Fruit fly (Drosophila melanogaster): ENCODE measurements around the gene twy.

Gene twy

dm6 chr3L:11772608-11773017 lies 20.5 kb downstream of the twy start (continued):
- TF ChIP-seq Lpt (GFP tag; optimal IDR thresholded peaks at IDR 0.05): no peak
- TF ChIP-seq Dp (GFP tag; optimal IDR thresholded peaks at IDR 0.05): no peak
- TF ChIP-seq CG10366 (GFP tag; IDR thresholded peaks at IDR 0.05): no peak
- peak; percentile 51 for TF ChIP-seq CG18599 (GFP tag; optimal IDR thresholded peaks at IDR 0.05)
- no peak for TF ChIP-seq CG9797 (GFP tag; optimal IDR thresholded peaks at IDR 0.05)
- TF ChIP-seq CG11504 (tag; optimal IDR thresholded peaks at IDR 0.05): no peak
- no peak for TF ChIP-seq CG6654 (GFP tag; optimal IDR thresholded peaks at IDR 0.05)
- TF ChIP-seq ems (GFP tag; optimal IDR thresholded peaks at IDR 0.05): no peak
- TF ChIP-seq fd3F (GFP tag; optimal IDR thresholded peaks at IDR 0.05): no peak
- no peak for TF ChIP-seq E2f2 (GFP tag; IDR thresholded peaks at IDR 0.05)
- TF ChIP-seq Aef1 (GFP tag; IDR thresholded peaks at IDR 0.05): no peak
- no peak for TF ChIP-seq CG11398 (GFP tag; optimal IDR thresholded peaks at IDR 0.05)
- no peak for TF ChIP-seq Hr3 (GFP tag; optimal IDR thresholded peaks at IDR 0.05)
- TF ChIP-seq CG7839 (tag; optimal IDR thresholded peaks at IDR 0.05): no peak
- no peak for TF ChIP-seq Myb (GFP tag; optimal IDR thresholded peaks at IDR 0.05)
- no peak for TF ChIP-seq ro (GFP tag; IDR thresholded peaks at IDR 0.05)
- no peak for TF ChIP-seq zen2 (GFP tag; IDR thresholded peaks at IDR 0.05; ENCODE audit: partially characterized antibody)
- no peak for TF ChIP-seq HLHmδ (GFP tag; optimal IDR thresholded peaks at IDR 0.05)
- TF ChIP-seq jumu (GFP tag; optimal IDR thresholded peaks at IDR 0.05): no peak
- no peak for TF ChIP-seq Dad (GFP tag; optimal IDR thresholded peaks at IDR 0.05)
- TF ChIP-seq NC2β (GFP tag; optimal IDR thresholded peaks at IDR 0.05): no peak
- TF ChIP-seq caup (GFP tag; optimal IDR thresholded peaks at IDR 0.05; ENCODE audit: severe bottlenecking): peak; percentile 57
- TF ChIP-seq Sry-δ (GFP tag; optimal IDR thresholded peaks at IDR 0.05): no peak
- no peak for TF ChIP-seq CG7556 (GFP tag; optimal IDR thresholded peaks at IDR 0.05)
- TF ChIP-seq CG14667 (GFP tag; IDR thresholded peaks at IDR 0.05): no peak
- TF ChIP-seq CG13775 (GFP tag; optimal IDR thresholded peaks at IDR 0.05): no peak
- peak in 1 of 2 experiments; percentile 60 for TF ChIP-seq Pdp1 (GFP tag; optimal IDR thresholded peaks at IDR 0.05)
- TF ChIP-seq odd (GFP tag; optimal IDR thresholded peaks at IDR 0.05): no peak
- no peak for TF ChIP-seq ewg (GFP tag; optimal IDR thresholded peaks at IDR 0.05)
- no peak for TF ChIP-seq CG9437 (GFP tag; optimal IDR thresholded peaks at IDR 0.05)
- no peak for TF ChIP-seq CG7372 (GFP tag; IDR thresholded peaks at IDR 0.05)
- TF ChIP-seq NC2α (GFP tag; optimal IDR thresholded peaks at IDR 0.05): no peak
- TF ChIP-seq gfzf (GFP tag; optimal IDR thresholded peaks at IDR 0.05): no peak
- no peak for TF ChIP-seq h (optimal IDR thresholded peaks at IDR 0.05)
- no peak for TF ChIP-seq CTCF (GFP tag; optimal IDR thresholded peaks at IDR 0.05)
- no peak for TF ChIP-seq NfI (GFP tag; optimal IDR thresholded peaks at IDR 0.05)
- no peak for TF ChIP-seq CG32532 (GFP tag; IDR thresholded peaks at IDR 0.05)
- TF ChIP-seq fd102C (GFP tag; optimal IDR thresholded peaks at IDR 0.05): no peak
- peak; percentile 19 for TF ChIP-seq gro (GFP tag; optimal IDR thresholded peaks at IDR 0.05)
- no peak for TF ChIP-seq CG32767 (GFP tag; IDR thresholded peaks at IDR 0.05)
- no peak for TF ChIP-seq CG17612 (GFP tag; IDR thresholded peaks at IDR 0.05)
- peak; percentile 94 for TF ChIP-seq Bdp1 (GFP tag; optimal IDR thresholded peaks at IDR 0.05)
- TF ChIP-seq Doc3 (GFP tag; IDR thresholded peaks at IDR 0.05; ENCODE audit: partially characterized antibody): no peak
- no peak for TF ChIP-seq pum (GFP tag; optimal IDR thresholded peaks at IDR 0.05)
- TF ChIP-seq CG18011 (GFP tag; optimal IDR thresholded peaks at IDR 0.05): no peak
- TF ChIP-seq CG6813 (GFP tag; optimal IDR thresholded peaks at IDR 0.05): peak; percentile 46
- no peak for TF ChIP-seq CG16813 (GFP tag; IDR thresholded peaks at IDR 0.05; ENCODE audit: partially characterized antibody)
- no peak for TF ChIP-seq Sry-β (GFP tag; optimal IDR thresholded peaks at IDR 0.05)
- no peak for TF ChIP-seq Oaz (GFP tag; IDR thresholded peaks at IDR 0.05)
- TF ChIP-seq pita (GFP tag; optimal IDR thresholded peaks at IDR 0.05): no peak
- TF ChIP-seq ATbp (GFP tag; optimal IDR thresholded peaks at IDR 0.05): no peak
- peak; percentile 99 for TF ChIP-seq exex (tag; optimal IDR thresholded peaks at IDR 0.05)
- no peak for TF ChIP-seq Sin3A (optimal IDR thresholded peaks at IDR 0.05)
